Worm (Caenorhabditis elegans) whole organism, dauer: ENCODE measurements around the gene copg-1.

ENCODE experiments used
- unc-62 ChIP-seq: sonication (generic microtip); optimal IDR thresholded peaks from 2 replicates; lab custom pipeline; 2017; ENCODE audit warnings: missing biosample characterization, missing genetic modification reagents, missing genetic modification characterization

copg-1 gene

DNA sequence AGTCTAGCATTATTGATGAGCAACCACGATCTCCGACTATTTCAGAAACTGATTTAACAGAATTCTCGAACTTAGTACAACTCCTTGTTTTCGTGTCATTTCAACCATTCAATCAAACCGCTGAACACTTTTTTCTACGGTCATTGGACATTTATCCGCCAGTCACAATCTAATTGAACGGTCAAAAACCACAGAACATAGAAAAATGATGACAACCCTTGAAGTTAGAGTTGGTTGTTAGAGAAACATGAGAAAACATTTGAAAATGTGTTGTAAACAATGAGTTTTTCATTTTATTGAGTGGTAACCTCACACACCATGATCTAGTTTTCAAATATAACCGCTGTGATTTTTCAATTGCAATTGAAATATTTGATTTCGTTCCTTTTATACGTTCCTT lies 7.3 kb upstream of the copg-1 start:
- TF ChIP-seq unc-62 (GFP tag; lab: Kevin White, UChicago) = no peak

DNA sequence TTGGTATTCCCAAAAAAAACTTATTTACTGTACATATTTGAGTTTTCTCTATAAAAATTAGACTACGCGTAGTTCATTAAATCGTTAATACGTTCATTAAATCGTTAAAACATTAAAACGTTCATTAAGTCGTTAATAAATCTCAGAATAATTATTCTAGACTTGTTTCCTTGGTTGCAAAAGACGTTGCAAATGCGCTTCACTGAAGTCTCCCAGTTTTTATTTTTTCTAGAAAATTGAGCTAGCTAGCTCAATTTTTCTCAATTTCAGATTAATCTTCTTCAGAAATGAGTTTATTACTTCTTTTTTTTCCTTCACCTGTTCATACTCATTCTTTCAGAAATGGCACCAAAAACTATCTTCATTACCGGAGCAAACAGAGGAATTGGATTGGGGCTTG lies 6.8 kb upstream of the copg-1 start:
- no peak for TF ChIP-seq unc-62 (GFP tag; lab: Kevin White, UChicago)

- TF ChIP-seq unc-62 (GFP tag; lab: Kevin White, UChicago) = no peak
These were observed 4.9 kb upstream of the copg-1 start, which contains the start of gene T14G10.8 for ce11 chrIV:10146885-10147284. TSS of gene T14G10.8 (minus strand) at chrIV:10146985.

DNA sequence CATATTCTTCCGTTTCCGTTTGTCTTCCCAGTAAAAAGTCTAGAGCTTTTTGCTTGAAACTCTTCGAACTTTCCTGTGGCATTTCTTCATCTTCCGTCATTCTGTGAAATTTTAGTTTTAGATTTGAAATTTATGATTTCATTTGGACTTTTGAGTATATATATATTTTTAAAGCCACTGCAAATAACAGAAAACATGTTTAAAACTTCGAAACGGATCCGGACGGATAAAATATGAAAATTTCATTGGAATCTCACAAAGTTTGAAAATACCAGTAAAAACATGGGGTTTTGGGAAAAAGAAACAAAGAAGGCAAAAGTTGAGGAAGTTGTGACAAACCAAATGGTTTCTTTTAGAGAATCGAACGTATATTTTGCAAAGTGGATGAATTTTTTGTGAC lies 2.8 kb upstream of the copg-1 start, which contains the start of gene pigs-1:
Gene pigs-1 (minus strand): TSS at position 101 of the 400 bp plus-strand sequence.
- no peak for TF ChIP-seq unc-62 (GFP tag; lab: Kevin White, UChicago)

DNA sequence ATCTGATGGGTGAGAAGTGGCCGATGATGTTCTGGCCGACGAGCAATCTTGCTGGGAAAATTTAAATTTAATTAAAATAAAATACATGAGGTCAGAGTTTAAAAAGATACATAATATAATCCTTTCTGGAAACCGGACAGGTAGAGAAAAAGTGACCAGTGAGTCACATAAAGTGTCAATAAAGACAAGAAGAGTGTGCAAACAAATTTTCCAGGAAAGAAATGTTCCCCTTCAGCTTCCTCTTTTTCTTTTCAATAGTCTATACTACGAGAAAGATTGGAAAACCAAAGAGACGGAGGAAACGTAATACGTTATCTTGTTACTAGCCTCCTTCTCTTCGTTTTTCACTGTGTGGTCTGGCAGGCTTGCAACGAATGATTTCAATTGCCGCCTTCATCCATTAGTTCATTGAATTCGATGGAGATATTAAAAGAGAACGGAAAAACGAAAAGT lies 1.2 kb upstream of the copg-1 start, which contains the start of gene tsp-12:
Gene tsp-12 (minus strand): TSS at position 51 of the 453 bp plus-strand sequence.
- TF ChIP-seq unc-62 (GFP tag; lab: Kevin White, UChicago) = no peak

- TF ChIP-seq unc-62 (GFP tag; lab: Kevin White, UChicago) = no peak
These were observed 1.7 kb downstream of the copg-1 start for ce11 chrIV:10153479-10153878.

ce11 chrIV:10155475-10155874 lies 3.7 kb downstream of the copg-1 start, which contains the start of gene ttr-54:
TSS of gene ttr-54 (plus strand) at chrIV:10155775.
- no peak for TF ChIP-seq unc-62 (GFP tag; lab: Kevin White, UChicago)

ce11 chrIV:10157034-10157433 lies 5.3 kb downstream of the copg-1 start:
- TF ChIP-seq unc-62 (GFP tag; lab: Kevin White, UChicago) = no peak

ce11 chrIV:10157489-10158088 lies 5.8 kb downstream of the copg-1 start, which contains the start of gene ttr-53:
TSS of gene ttr-53 (plus strand) at chrIV:10158038.
- no peak for TF ChIP-seq unc-62 (GFP tag; lab: Kevin White, UChicago)

DNA sequence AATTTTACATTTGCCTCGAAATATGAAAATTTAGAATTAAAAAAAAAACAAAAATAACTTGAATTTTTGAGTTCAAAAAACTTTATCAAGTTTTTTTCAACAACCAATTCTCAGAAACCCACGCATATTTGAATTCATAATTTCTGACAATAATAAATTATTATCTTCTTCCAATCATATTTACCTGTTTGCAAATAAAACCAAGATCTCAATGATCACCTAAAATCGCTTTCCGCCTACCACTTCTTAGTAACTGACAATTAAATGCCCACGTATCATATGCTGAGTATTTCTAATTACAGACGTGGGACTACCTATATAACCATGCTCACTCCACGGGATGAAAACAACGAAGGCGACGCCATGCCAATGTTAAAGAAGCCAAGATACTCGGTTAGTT lies 10.0 kb downstream of the copg-1 start, which contains the start of gene pps-1:
Gene pps-1 (plus strand): TSS at position 301 of the 400 bp plus-strand sequence.
- no peak for TF ChIP-seq unc-62 (GFP tag; lab: Kevin White, UChicago)

DNA sequence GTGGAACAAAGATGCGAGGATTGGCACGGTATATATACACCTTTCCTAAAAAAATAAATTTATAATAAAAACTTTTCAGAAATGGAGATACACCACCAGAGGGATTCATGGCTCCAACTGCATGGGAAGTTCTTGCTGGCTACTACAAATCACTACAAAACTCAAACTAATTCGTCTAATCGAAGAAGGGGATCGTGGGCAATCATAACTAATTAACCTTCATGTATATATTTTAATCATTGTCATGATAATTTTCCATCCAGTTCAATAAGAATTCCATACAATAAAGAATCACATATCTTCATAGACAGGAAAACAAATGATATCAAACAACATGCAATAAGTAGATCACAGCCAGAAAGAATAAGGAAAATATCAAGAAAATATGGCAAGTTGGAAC lies 12.3 kb downstream of the copg-1 start:
- no peak for TF ChIP-seq unc-62 (GFP tag; lab: Kevin White, UChicago)

- no peak for TF ChIP-seq unc-62 (GFP tag; lab: Kevin White, UChicago)
These were observed 19.1 kb downstream of the copg-1 start for ce11 chrIV:10170808-10171207.

DNA sequence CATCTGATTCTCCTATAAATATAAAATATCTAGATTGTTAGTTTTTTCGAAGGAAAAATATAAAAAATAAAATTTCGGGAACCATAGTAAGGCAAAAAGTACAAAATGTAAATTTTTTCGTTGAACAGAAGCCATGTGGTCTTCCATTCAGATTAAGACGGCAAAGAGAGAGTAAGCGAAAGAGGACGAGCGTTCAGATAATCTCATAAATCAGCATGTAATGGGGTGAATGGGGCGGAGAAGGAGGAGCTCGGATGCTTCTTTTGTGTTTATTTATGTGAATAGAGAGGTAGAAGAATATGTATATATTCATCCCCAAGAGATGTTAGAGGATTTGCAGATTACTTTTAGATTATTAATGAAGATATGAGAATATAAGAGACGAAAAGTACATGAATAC lies 22.6 kb downstream of the copg-1 start, which contains the start of gene pxf-1:
Gene pxf-1 (minus strand): TSS at position 14 of the 400 bp plus-strand sequence.
- TF ChIP-seq unc-62 (GFP tag; lab: Kevin White, UChicago) = no peak

- no peak for TF ChIP-seq unc-62 (GFP tag; lab: Kevin White, UChicago)
These were observed 23.4 kb downstream of the copg-1 start for ce11 chrIV:10174932-10175732.

ce11 chrIV:10176252-10176730 lies 24.5 kb downstream of the copg-1 start, which contains the start of gene rack-1:
TSS of gene rack-1 (plus strand) at chrIV:10176680.
- no peak for TF ChIP-seq unc-62 (GFP tag; lab: Kevin White, UChicago)

DNA sequence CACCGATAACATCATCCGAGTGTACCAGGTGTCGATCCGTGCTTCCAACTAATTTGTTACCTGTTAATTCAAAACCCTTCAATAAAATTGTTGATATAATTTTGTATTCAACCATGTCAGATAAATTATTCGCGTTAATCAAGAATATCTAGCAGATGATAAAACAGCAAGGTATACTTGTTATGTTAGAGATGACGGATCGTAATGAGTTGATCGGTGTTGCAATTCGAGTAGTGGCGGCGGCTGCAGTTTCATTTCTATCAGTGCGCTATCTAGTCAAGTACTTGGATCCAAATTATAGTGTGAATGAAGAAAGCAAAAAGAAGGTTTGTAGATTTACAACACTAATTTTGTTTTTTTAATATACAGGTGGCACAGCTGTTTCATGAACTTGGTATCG lies 26.0 kb downstream of the copg-1 start, which contains the start of gene mspn-1:
Gene mspn-1 (plus strand): TSS at position 190 of the 400 bp plus-strand sequence.
- no peak for TF ChIP-seq unc-62 (GFP tag; lab: Kevin White, UChicago)
